Fruit fly (Drosophila melanogaster): Measurements from ENCODE around the gene CG42716.
A peak's percentile ranks its signal among the peaks of the same experiment; 100 is the strongest.

- no peak for TF ChIP-seq Dfd (GFP tag; optimal IDR thresholded peaks at IDR 0.05)
- TF ChIP-seq Abd-B (GFP tag; optimal IDR thresholded peaks at IDR 0.05) = no peak
- no peak for TF ChIP-seq br (GFP tag; optimal IDR thresholded peaks at IDR 0.05)
- no peak for TF ChIP-seq Hr83 (GFP tag; optimal IDR thresholded peaks at IDR 0.05; ENCODE audit: poor library complexity, severe bottlenecking)
- TF ChIP-seq OdsH (GFP tag; optimal IDR thresholded peaks at IDR 0.05) = peak; percentile 54
- no peak for TF ChIP-seq Myc (optimal IDR thresholded peaks at IDR 0.05)
- peak; percentile 84 for TF ChIP-seq psq (GFP tag; optimal IDR thresholded peaks at IDR 0.05)
- TF ChIP-seq CG32264 (GFP tag; optimal IDR thresholded peaks at IDR 0.05) = no peak
- TF ChIP-seq pan (optimal IDR thresholded peaks at IDR 0.05) = no peak
- TF ChIP-seq fru (GFP tag; optimal IDR thresholded peaks at IDR 0.05) = peak; percentile 14
- TF ChIP-seq Vsx2 (GFP tag; optimal IDR thresholded peaks at IDR 0.05; ENCODE audit: partially characterized antibody) = no peak
- no peak for TF ChIP-seq ey (GFP tag; optimal IDR thresholded peaks at IDR 0.05)
- peak; percentile 16 for TF ChIP-seq dmrt93B (GFP tag; optimal IDR thresholded peaks at IDR 0.05)
Observed at dm6 chr3L:16015765-16016760, 17.5 kb upstream of the CG42716 start.

Measured in whole organism, wandering third instar larva.